Fruit fly (Drosophila melanogaster): ENCODE results near the gene Pgam5.

dm6 chrX:1840520-1840919 lies 32.8 kb downstream of the Pgam5 start:
- TF ChIP-seq CG14655 (GFP tag; optimal IDR thresholded peaks at IDR 0.05) (peak; percentile 75), CG15710 (tag; optimal IDR thresholded peaks at IDR 0.05) (peak; percentile 87), CG34367 (tag; optimal IDR thresholded peaks at IDR 0.05) (peak; percentile 87), CG8301 (tag; optimal IDR thresholded peaks at IDR 0.05) (peak; percentile 60), rn (GFP tag; IDR thresholded peaks at IDR 0.05) (0 out of 2 replicates have a peak, but pooled peaks have one; percentile 35)

All from whole organism, pupa.